Fruit fly (Drosophila melanogaster) whole organism, embryonic: Measurements from ENCODE around the gene CG5853.

ENCODE experiments used
- Abd-B ChIP-seq: fragments of 200-800 bp; sonication (Bioruptor generic); optimal IDR thresholded peaks from 2 replicates; lab custom pipeline; 2018; ENCODE audit warnings: missing biosample characterization, mild to moderate bottlenecking, missing genetic modification characterization, moderate library complexity
- Atf-2 ChIP-seq: fragments of 200-800 bp; sonication (Bioruptor generic); optimal IDR thresholded peaks from 2 replicates; lab custom pipeline; 2016; ENCODE audit warnings: missing biosample characterization, missing genetic modification characterization
- BtbVII ChIP-seq: fragments of 200-800 bp; sonication (Bioruptor generic); optimal IDR thresholded peaks from 3 replicates; lab custom pipeline; 2017; ENCODE audit warnings: missing biosample characterization, mild to moderate bottlenecking, missing genetic modification characterization
- CG11085 ChIP-seq: fragments of 200-800 bp; sonication (Bioruptor generic); IDR thresholded peaks from 2 replicates; pipeline ENCODE4 v1.3.6; 2022; ENCODE audit warnings: missing biosample characterization, missing genetic modification characterization
- CG11723 ChIP-seq: fragments of 200-800 bp; sonication (Bioruptor generic); optimal IDR thresholded peaks from 2 replicates; lab custom pipeline; 2017; ENCODE audit warnings: missing biosample characterization, mild to moderate bottlenecking, missing genetic modification characterization
- CG12299 ChIP-seq: fragments of 200-800 bp; sonication (Bioruptor generic); optimal IDR thresholded peaks from 2 replicates; lab custom pipeline; 2018; ENCODE audit warnings: missing biosample characterization, mild to moderate bottlenecking, missing genetic modification characterization
- CG13287 ChIP-seq: fragments of 200-800 bp; sonication (Bioruptor generic); IDR thresholded peaks from 2 replicates; pipeline ENCODE4 v1.3.6; 2022; ENCODE audit warnings: missing biosample characterization, missing genetic modification characterization; ENCODE audit not compliant: partially characterized antibody
- CG15011 ChIP-seq: fragments of 200-800 bp; sonication (Bioruptor generic); optimal IDR thresholded peaks from 3 replicates; lab custom pipeline; 2018; ENCODE audit warnings: missing biosample characterization, mild to moderate bottlenecking, missing genetic modification characterization
- CG15514 ChIP-seq: fragments of 200-800 bp; sonication (Bioruptor generic); optimal IDR thresholded peaks from 3 replicates; lab custom pipeline; 2017; ENCODE audit warnings: missing biosample characterization, missing genetic modification characterization, mild to moderate bottlenecking, moderate library complexity, missing genetic modification reagents
- CG15696 ChIP-seq: fragments of 200-800 bp; sonication (Bioruptor generic); optimal IDR thresholded peaks from 2 replicates; lab custom pipeline; 2019; ENCODE audit warnings: missing biosample characterization, mild to moderate bottlenecking, missing genetic modification characterization, moderate library complexity
- CG17612 ChIP-seq: fragments of 200-800 bp; sonication (Bioruptor generic); IDR thresholded peaks from 2 replicates; pipeline ENCODE4 v1.3.6; 2022; ENCODE audit warnings: missing biosample characterization, missing genetic modification characterization
- CG1792 ChIP-seq: fragments of 200-800 bp; sonication (Bioruptor generic); optimal IDR thresholded peaks from 2 replicates; lab custom pipeline; 2016; ENCODE audit warnings: missing biosample characterization, missing genetic modification characterization
- CG18011 ChIP-seq: fragments of 200-800 bp; sonication (Bioruptor generic); optimal IDR thresholded peaks from 2 replicates; lab custom pipeline; 2017; ENCODE audit warnings: missing biosample characterization, missing genetic modification characterization, mild to moderate bottlenecking, moderate library complexity, missing genotype
- CG2712 ChIP-seq: fragments of 200-800 bp; optimal IDR thresholded peaks from 3 replicates; lab custom pipeline; 2019; ENCODE audit warnings: missing biosample characterization, mild to moderate bottlenecking, missing genetic modification characterization, moderate library complexity
- CG32532 ChIP-seq: fragments of 200-800 bp; sonication (Bioruptor generic); IDR thresholded peaks from 2 replicates; pipeline ENCODE4 v1.3.6; 2022; ENCODE audit warnings: missing biosample characterization, missing genetic modification characterization
- CG33213 ChIP-seq: fragments of 200-800 bp; sonication (Bioruptor generic); optimal IDR thresholded peaks from 3 replicates; lab custom pipeline; 2016; ENCODE audit warnings: missing biosample characterization, missing genetic modification characterization
- CG3847 ChIP-seq: fragments of 200-800 bp; sonication (Bioruptor generic); IDR thresholded peaks from 2 replicates; pipeline ENCODE4 v1.3.6; 2022; ENCODE audit warnings: missing biosample characterization, missing genetic modification characterization
- CG6854 ChIP-seq: fragments of 200-800 bp; sonication (Bioruptor generic); optimal IDR thresholded peaks from 3 replicates; lab custom pipeline; 2017; ENCODE audit warnings: missing biosample characterization, mild to moderate bottlenecking, missing genetic modification characterization
- CG9876 ChIP-seq: fragments of 200-800 bp; sonication (Bioruptor generic); optimal IDR thresholded peaks from 2 replicates; lab custom pipeline; 2016; ENCODE audit warnings: missing biosample characterization, missing genetic modification characterization
- Dbx ChIP-seq: fragments of 200-800 bp; sonication (Bioruptor generic); IDR thresholded peaks from 3 replicates; pipeline ENCODE4 v1.3.6; 2022; ENCODE audit warnings: missing biosample characterization, missing genetic modification characterization
- Dfd ChIP-seq, 2 experiments: fragments of >200 bp; optimal IDR thresholded peaks; 2 replicates each; lab custom pipeline; 2017; ENCODE audit warnings: missing biosample characterization in 2 of 2, missing genetic modification characterization in 2 of 2
- Dip3 ChIP-seq: fragments of 200-800 bp; sonication (Bioruptor generic); optimal IDR thresholded peaks from 3 replicates; lab custom pipeline; 2016; ENCODE audit warnings: missing biosample characterization, missing genetic modification characterization
- E2f2 ChIP-seq: fragments of 200-800 bp; sonication (Bioruptor generic); IDR thresholded peaks from 2 replicates; pipeline ENCODE4 v1.3.6; 2022; ENCODE audit warnings: missing biosample characterization, missing genetic modification characterization
- ERR ChIP-seq: fragments of 200-800 bp; sonication (Bioruptor generic); optimal IDR thresholded peaks from 2 replicates; lab custom pipeline; 2016; ENCODE audit warnings: missing biosample characterization, missing genetic modification characterization
- Ets65A ChIP-seq: fragments of 200-800 bp; sonication (Bioruptor generic); peaks from one replicate; lab custom pipeline; 2016; ENCODE audit warnings: missing biosample characterization, missing genetic modification characterization
- Fer2 ChIP-seq: fragments of 200-800 bp; sonication (Bioruptor generic); optimal IDR thresholded peaks from 2 replicates; lab custom pipeline; 2018; ENCODE audit warnings: missing biosample characterization, mild to moderate bottlenecking, missing genetic modification characterization, moderate library complexity
- Gsc ChIP-seq: fragments of 200-800 bp; sonication (Bioruptor generic); IDR thresholded peaks from 2 replicates; pipeline ENCODE4 v1.3.6; 2022; ENCODE audit warnings: missing biosample characterization, missing genetic modification characterization
- H2.0 ChIP-seq: fragments of 200-800 bp; sonication (Bioruptor generic); IDR thresholded peaks from 2 replicates; pipeline ENCODE4 v1.3.6; 2022; ENCODE audit warnings: missing biosample characterization, missing genetic modification characterization
- HHEX ChIP-seq: fragments of 200-800 bp; sonication (Bioruptor generic); optimal IDR thresholded peaks from 3 replicates; lab custom pipeline; 2017; ENCODE audit warnings: missing biosample characterization, mild to moderate bottlenecking, missing genetic modification characterization, missing genetic modification reagents
- Lpt ChIP-seq: fragments of >200 bp; optimal IDR thresholded peaks from 2 replicates; lab custom pipeline; 2018; ENCODE audit warnings: missing biosample characterization, missing genetic modification characterization
- MTF-1 ChIP-seq: fragments of 200-800 bp; sonication (Bioruptor generic); optimal IDR thresholded peaks from 2 replicates; lab custom pipeline; 2018; ENCODE audit warnings: missing biosample characterization, mild to moderate bottlenecking, missing genetic modification characterization, borderline replicate concordance
- NC2β ChIP-seq: fragments of 200-800 bp; sonication (Bioruptor generic); optimal IDR thresholded peaks from 2 replicates; lab custom pipeline; 2016; ENCODE audit warnings: missing biosample characterization, missing genetic modification characterization
- Oaz ChIP-seq: fragments of 200-800 bp; sonication (Bioruptor generic); IDR thresholded peaks from 2 replicates; pipeline ENCODE4 v1.3.6; 2022; ENCODE audit warnings: missing biosample characterization, missing genetic modification characterization
- Trl ChIP-seq, 3 experiments: fragments of >200 bp in 2 of 3; fragments of 200-800 bp in 1 of 3; sonication (Bioruptor generic) in 1 of 3; optimal IDR thresholded peaks; 2 replicates in 1 of 3; 3 replicates in 2 of 3; lab custom pipeline; 2016 to 2017; ENCODE audit warnings: missing biosample characterization in 1 of 3, missing genetic modification characterization in 1 of 3
- YL-1 ChIP-seq: fragments of 200-800 bp; sonication (Bioruptor generic); optimal IDR thresholded peaks from 3 replicates; lab custom pipeline; 2017; ENCODE audit warnings: missing biosample characterization, mild to moderate bottlenecking, missing genetic modification characterization
- al ChIP-seq: fragments of 200-800 bp; sonication (Bioruptor generic); IDR thresholded peaks from 2 replicates; pipeline ENCODE4 v1.3.6; 2022; ENCODE audit warnings: missing biosample characterization, missing genetic modification characterization
- bsh ChIP-seq, 2 experiments: fragments of 200-800 bp; sonication (Bioruptor generic); optimal IDR thresholded peaks; 2 replicates each; lab custom pipeline; 2017 to 2018; ENCODE audit warnings: mild to moderate bottlenecking in 2 of 2, missing biosample characterization in 2 of 2, missing genetic modification characterization in 2 of 2, moderate library complexity in 1 of 2
- chif ChIP-seq, 2 experiments: fragments of 200-800 bp; sonication (Bioruptor generic); optimal IDR thresholded peaks; 3 replicates each; lab custom pipeline; 2016; ENCODE audit warnings: missing biosample characterization in 2 of 2, missing genetic modification characterization in 2 of 2
- chinmo ChIP-seq: fragments of 200-800 bp; sonication (Bioruptor generic); IDR thresholded peaks from 4 replicates; pipeline ENCODE4 v1.3.6; 2022; ENCODE audit warnings: missing biosample characterization, missing genetic modification characterization; ENCODE audit not compliant: partially characterized antibody
- croc ChIP-seq: fragments of 200-800 bp; sonication (Bioruptor generic); conservative IDR thresholded peaks from 3 replicates; pipeline ENCODE4 v1.3.6; 2022; ENCODE audit warnings: missing biosample characterization, missing genetic modification characterization
- ewg ChIP-seq: fragments of 200-800 bp; sonication (Bioruptor generic); optimal IDR thresholded peaks from 3 replicates; lab custom pipeline; 2017; ENCODE audit warnings: mild to moderate bottlenecking, missing biosample characterization, missing genetic modification reagents, missing genetic modification characterization
- fru ChIP-seq: fragments of >200 bp; optimal IDR thresholded peaks from 2 replicates; lab custom pipeline; 2017
- ftz-f1 ChIP-seq: fragments of 200-800 bp; sonication (Bioruptor generic); optimal IDR thresholded peaks from 2 replicates; lab custom pipeline; 2016; ENCODE audit warnings: missing biosample characterization, missing genetic modification characterization
- grn ChIP-seq: fragments of 200-800 bp; sonication (Bioruptor generic); optimal IDR thresholded peaks from 3 replicates; lab custom pipeline; 2017; ENCODE audit warnings: missing biosample characterization, missing genetic modification characterization
- kni ChIP-seq: fragments of 200-800 bp; sonication (Bioruptor generic); optimal IDR thresholded peaks from 3 replicates; lab custom pipeline; 2017; ENCODE audit warnings: mild to moderate bottlenecking, missing biosample characterization, missing genetic modification reagents, missing genetic modification characterization
- pum ChIP-seq: fragments of 200-800 bp; sonication (Bioruptor generic); optimal IDR thresholded peaks from 2 replicates; lab custom pipeline; 2016; ENCODE audit warnings: missing biosample characterization, missing genetic modification characterization
- sd ChIP-seq: fragments of 200-800 bp; sonication (Bioruptor generic); optimal IDR thresholded peaks from 3 replicates; lab custom pipeline; 2018; ENCODE audit warnings: missing biosample characterization, mild to moderate bottlenecking, missing genetic modification characterization, moderate library complexity
- slou ChIP-seq: fragments of 200-800 bp; sonication (Bioruptor generic); optimal IDR thresholded peaks from 3 replicates; lab custom pipeline; 2016; ENCODE audit warnings: missing biosample characterization, missing genetic modification characterization
- usp ChIP-seq: fragments of >200 bp; optimal IDR thresholded peaks from 2 replicates; lab custom pipeline; 2017; ENCODE audit warnings: missing biosample characterization, missing genetic modification characterization
- vfl ChIP-seq: fragments of 200-800 bp; sonication (Bioruptor generic); optimal IDR thresholded peaks from 2 replicates; lab custom pipeline; 2016; ENCODE audit warnings: missing biosample characterization, missing genetic modification characterization

CG5853 gene

DNA sequence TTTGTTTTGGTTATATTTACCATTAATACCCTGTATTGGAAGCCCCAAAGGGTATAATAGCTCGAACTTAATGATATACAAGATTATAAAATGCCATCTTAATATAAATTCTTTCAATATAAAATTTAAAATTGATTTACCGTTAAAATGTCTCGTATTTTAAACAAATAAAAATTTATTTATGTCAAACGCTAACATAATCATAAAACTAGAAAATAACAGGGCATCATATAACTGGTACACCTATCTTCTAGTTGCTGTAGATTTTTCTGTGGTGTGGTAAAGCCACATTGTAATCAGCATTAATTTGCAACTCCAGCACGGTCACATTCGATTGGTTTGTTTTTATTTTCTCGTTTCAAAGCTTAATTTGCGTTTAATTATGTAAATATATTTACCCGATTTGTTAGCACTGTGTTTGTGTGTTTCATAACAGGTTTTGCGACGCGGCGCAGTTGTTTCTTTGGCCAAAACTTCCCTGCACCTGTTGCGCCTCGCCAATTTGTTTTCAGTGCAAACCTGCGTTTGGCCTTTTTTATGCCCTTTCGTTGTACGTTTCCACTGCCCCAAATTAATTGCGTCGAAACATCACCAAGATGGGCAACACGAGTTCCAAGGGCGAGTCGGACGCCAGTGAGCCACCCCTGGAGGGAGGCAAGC lies 9.7 kb upstream of the CG5853 start, which contains the start of the genes CG4658 and CG5846 (continued):
- peak; percentile 82 for TF ChIP-seq CG18011 (GFP tag; lab: Kevin White, UChicago)
- TF ChIP-seq BtbVII (GFP tag; lab: Kevin White, UChicago): peak; percentile 74
- TF ChIP-seq Dip3: peak; percentile 78
- TF ChIP-seq CG6854 (GFP tag; lab: Kevin White, UChicago): peak; percentile 78
- peak; percentile 75 for TF ChIP-seq Atf-2 (GFP tag; lab: Kevin White, UChicago)
- TF ChIP-seq CG15514 (GFP tag; lab: Kevin White, UChicago): peak; percentile 82
- peak; percentile 91 for TF ChIP-seq YL-1
- TF ChIP-seq Ets65A (GFP tag; lab: Kevin White, UChicago): peak; percentile 89
- peak; percentile 90 for TF ChIP-seq pum (GFP tag; lab: Kevin White, UChicago)
- TF ChIP-seq bsh (GFP tag; optimal IDR thresholded peaks at IDR 0.05; lab: Kevin White, UChicago): peak; percentile 16 to 97
- TF ChIP-seq CG12299 (tag; lab: Kevin White, UChicago): peak; percentile 90
- TF ChIP-seq CG1792 (GFP tag; lab: Kevin White, UChicago): peak; percentile 5
- peak; percentile 95 for TF ChIP-seq CG32532
- TF ChIP-seq Gsc (GFP tag; lab: Robert Waterston, UW): peak; percentile 78
- TF ChIP-seq CG3847 (GFP tag; lab: Robert Waterston, UW): peak; percentile 85
- peak; percentile 84 for TF ChIP-seq sd (tag; lab: Kevin White, UChicago)
- TF ChIP-seq fru (lab: Kevin White, UChicago): no peak
- TF ChIP-seq CG15011 (GFP tag; lab: Kevin White, UChicago): peak; percentile 86
- TF ChIP-seq kni (GFP tag; lab: Kevin White, UChicago): peak; percentile 29
- TF ChIP-seq MTF-1: peak; percentile 77
- TF ChIP-seq slou (GFP tag; lab: Kevin White, UChicago): peak; percentile 88
- TF ChIP-seq Trl (optimal IDR thresholded peaks at IDR 0.05; lab: Kevin White, UChicago): no peak
- TF ChIP-seq Trl (GFP tag; optimal IDR thresholded peaks at IDR 0.05; lab: Kevin White, UChicago): peak; percentile 75
- peak; percentile 41; the same call in 1 of the 2 replicates for TF ChIP-seq CG13287 (GFP tag; lab: Robert Waterston, UW)
- TF ChIP-seq Abd-B (GFP tag; lab: Kevin White, UChicago): peak; percentile 96
- TF ChIP-seq E2f2 (GFP tag; lab: Robert Waterston, UW): peak; percentile 81
- peak; percentile 59 for TF ChIP-seq vfl (GFP tag; lab: Kevin White, UChicago)
- peak; percentile 89 for TF ChIP-seq croc (GFP tag; lab: Robert Waterston, UW)
- TF ChIP-seq usp (GFP tag; lab: Kevin White, UChicago): no peak
- peak; percentile 78 for TF ChIP-seq CG17612 (GFP tag; lab: Robert Waterston, UW)
- TF ChIP-seq chinmo (GFP tag; lab: Robert Waterston, UW): 0 out of 4 replicates have a peak, but pooled peaks have one; percentile 46
- TF ChIP-seq ftz-f1 (GFP tag; lab: Kevin White, UChicago): no peak
- TF ChIP-seq CG9876 (GFP tag; lab: Kevin White, UChicago): peak; percentile 50
- TF ChIP-seq grn (GFP tag; lab: Kevin White, UChicago): no peak
- TF ChIP-seq H2.0 (GFP tag; lab: Robert Waterston, UW): peak; percentile 91
- TF ChIP-seq Dbx (GFP tag; lab: Robert Waterston, UW): peak; percentile 94
- peak; percentile 93 for TF ChIP-seq al (GFP tag; lab: Robert Waterston, UW)
- peak; percentile 89 for TF ChIP-seq CG15696
- TF ChIP-seq CG2712 (tag; lab: Kevin White, UChicago): peak; percentile 98
- peak; percentile 76 for TF ChIP-seq ewg (GFP tag; lab: Kevin White, UChicago)
- TF ChIP-seq Fer2 (tag; lab: Kevin White, UChicago): peak; percentile 79
- TF ChIP-seq ERR (GFP tag; lab: Kevin White, UChicago): no peak
- peak; percentile 92 for TF ChIP-seq CG11085
- peak; percentile 42 for TF ChIP-seq CG33213
- TF ChIP-seq Lpt: no peak
- peak; percentile 81 for TF ChIP-seq HHEX (GFP tag; lab: Kevin White, UChicago)
- peak; percentile 83 for TF ChIP-seq Oaz
- TF ChIP-seq chif (GFP tag; optimal IDR thresholded peaks at IDR 0.05; lab: Kevin White, UChicago): peak; percentile 83 to 92
- TF ChIP-seq Dfd (GFP tag; optimal IDR thresholded peaks at IDR 0.05; lab: Kevin White, UChicago): no peak
- TF ChIP-seq CG11723 (GFP tag; lab: Kevin White, UChicago): peak; percentile 80
- TF ChIP-seq NC2β (GFP tag; lab: Kevin White, UChicago): peak; percentile 84
